Worm (Caenorhabditis elegans) whole organism, mixed stage, embryonic: ENCODE data around the gene flcn-1.

Experiments
- blmp-1 ChIP-seq: fragments of 150-350 bp; optimal IDR thresholded peaks from 2 replicates; lab custom pipeline; 2014; ENCODE audit warnings: missing biosample characterization, missing genetic modification characterization
- ceh-39 ChIP-seq: fragments of 150-350 bp; optimal IDR thresholded peaks from 2 replicates; lab custom pipeline; 2014; ENCODE audit warnings: missing biosample characterization, missing genetic modification characterization
- lin-13 ChIP-seq: fragments of 150-350 bp; optimal IDR thresholded peaks from 2 replicates; lab custom pipeline; 2014; ENCODE audit warnings: missing biosample characterization, missing genetic modification characterization
- lsy-2 ChIP-seq: fragments of 150-350 bp; optimal IDR thresholded peaks from 2 replicates; lab custom pipeline; 2014; ENCODE audit warnings: missing biosample characterization, missing genetic modification characterization
- mep-1 ChIP-seq: fragments of 150-350 bp; optimal IDR thresholded peaks from 2 replicates; lab custom pipeline; 2017; ENCODE audit warnings: missing biosample characterization, missing genetic modification reagents, missing genetic modification characterization, inconsistent platforms
- nhr-237 ChIP-seq: fragments of 150-350 bp; optimal IDR thresholded peaks from 2 replicates; lab custom pipeline; 2014; ENCODE audit warnings: missing biosample characterization, missing genetic modification characterization
- nhr-28 ChIP-seq: fragments of 150-350 bp; optimal IDR thresholded peaks from 2 replicates; lab custom pipeline; 2014; ENCODE audit warnings: missing biosample characterization, missing genetic modification characterization
- pha-4 ChIP-seq: fragments of 150-350 bp; optimal IDR thresholded peaks from 2 replicates; lab custom pipeline; 2018; ENCODE audit warnings: missing biosample characterization, missing genetic modification reagents, missing genetic modification characterization
- snpc-4 ChIP-seq: fragments of 150-350 bp; optimal IDR thresholded peaks from 2 replicates; lab custom pipeline; 2014; ENCODE audit warnings: missing biosample characterization, missing genetic modification characterization
- zip-8 ChIP-seq: fragments of 150-350 bp; optimal IDR thresholded peaks from 2 replicates; lab custom pipeline; 2014; ENCODE audit warnings: missing biosample characterization, missing genetic modification characterization
- ztf-11 ChIP-seq: fragments of 150-350 bp; optimal IDR thresholded peaks from 2 replicates; lab custom pipeline; 2014; ENCODE audit warnings: missing biosample characterization, missing genetic modification characterization

DNA sequence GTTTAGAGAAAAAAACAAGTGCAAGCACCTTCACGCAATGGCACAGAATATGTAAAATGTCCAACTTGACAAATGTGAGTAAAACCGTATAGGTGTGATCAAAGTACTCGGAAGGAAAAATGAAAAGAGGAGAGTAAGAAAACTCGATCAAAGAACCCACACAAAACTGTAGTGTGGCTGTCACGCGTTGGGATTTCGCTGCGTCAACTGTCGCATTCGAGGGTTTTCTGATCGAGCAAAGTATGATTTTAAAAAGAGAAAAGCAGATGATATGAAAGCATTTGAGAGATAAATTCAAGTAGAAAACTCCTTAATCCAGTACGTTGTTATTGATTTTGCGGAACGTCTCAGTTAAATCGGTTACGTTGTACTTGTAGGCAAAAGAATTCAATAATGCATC, 36.7 kb upstream of the flcn-1 start:
- TF ChIP-seq mep-1 (tag; lab: Kevin White, UChicago) = no peak
- TF ChIP-seq lsy-2 (tag; lab: Kevin White, UChicago) = no peak
- no peak for TF ChIP-seq ztf-11
- no peak for TF ChIP-seq snpc-4 (tag; lab: Kevin White, UChicago)
- TF ChIP-seq nhr-237 (tag; lab: Kevin White, UChicago) = no peak
- no peak for TF ChIP-seq blmp-1 (tag; lab: Kevin White, UChicago)
- no peak for TF ChIP-seq lin-13 (tag; lab: Kevin White, UChicago)
- TF ChIP-seq pha-4 (tag; lab: Kevin White, UChicago) = no peak
- no peak for TF ChIP-seq zip-8 (tag; lab: Kevin White, UChicago)
- TF ChIP-seq ceh-39 (tag; lab: Kevin White, UChicago) = no peak
- TF ChIP-seq nhr-28 (tag; lab: Kevin White, UChicago) = no peak
